4 worm cellular contexts compared by ENCODE assay signal in the genomic region with DNA sequence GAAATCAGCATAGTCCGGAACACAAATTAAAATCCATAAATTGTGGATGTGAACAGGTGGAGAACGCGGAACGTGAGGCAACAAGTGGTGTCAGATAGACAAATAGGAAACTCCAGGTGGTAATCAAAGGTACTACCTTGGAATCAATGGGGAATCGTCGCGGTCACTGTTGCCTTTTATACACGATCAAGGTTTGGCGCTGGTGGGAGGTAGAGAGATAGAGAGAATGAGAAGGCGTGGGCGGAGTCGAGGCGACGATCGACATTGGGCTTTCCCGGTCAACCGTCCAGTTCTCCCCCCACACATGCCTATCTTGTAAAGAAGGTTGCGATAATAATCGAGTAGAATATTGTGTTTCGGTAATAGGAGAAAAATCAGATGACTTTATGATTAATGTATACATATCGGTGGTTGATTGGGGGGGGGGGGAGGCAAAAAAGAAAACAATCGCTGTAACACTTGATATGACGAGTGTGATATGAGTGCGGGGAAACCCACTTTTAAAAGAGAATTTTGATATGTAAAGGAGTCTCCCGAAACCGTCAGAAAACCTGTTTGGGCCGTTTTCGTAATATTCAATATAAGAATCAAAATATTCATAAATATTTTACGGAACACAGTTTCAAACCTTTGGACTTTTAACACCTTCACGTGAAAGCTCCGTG.
TF ChIP-seq lines count a peak whose summit lies in the region.

Gene H40L08.8 (minus strand): TSS at position 37 of the 665 bp plus-strand sequence.
Gene H40L08.2 (minus strand): TSS at position 148 of the 665 bp plus-strand sequence.
Gene H40L08.7 (minus strand): TSS at position 148 of the 665 bp plus-strand sequence.

TF ChIP-seq in whole organism, L1 larva, 84 proteins besides CTCF, POLR2A, EP300 and RAD21 (continued from another document):
- TF ChIP-seq blmp-1 (tag; optimal IDR thresholded peaks at IDR 0.05; lab: Kevin White, UChicago) (peak; percentile 53), mdl-1 (tag; optimal IDR thresholded peaks at IDR 0.05; lab: Kevin White, UChicago) (peak in 1 of 2 experiments; percentile 41), nhr-19 (GFP tag; conservative IDR thresholded peaks at IDR 0.05; lab: Robert Waterston, UW) (peak; percentile 48), lsy-2 (tag; optimal IDR thresholded peaks at IDR 0.05; lab: Kevin White, UChicago) (peak in 1 of 2 experiments; percentile 11), nhr-47 (tag; optimal IDR thresholded peaks at IDR 0.05; lab: Kevin White, UChicago) (peak; percentile 16), C34B4.2 (tag; optimal IDR thresholded peaks at IDR 0.05; lab: Kevin White, UChicago) (no peak), nhr-90 (tag; optimal IDR thresholded peaks at IDR 0.05; lab: Kevin White, UChicago; ENCODE audit: poor library complexity) (peak; percentile 58), hlh-17 (GFP tag; optimal IDR thresholded peaks at IDR 0.05; lab: Kevin White, UChicago; ENCODE audit: borderline replicate concordance) (no peak), C04F5.9 (tag; optimal IDR thresholded peaks at IDR 0.05; lab: Kevin White, UChicago) (no peak), grh-1 (GFP tag; IDR thresholded peaks at IDR 0.05; lab: Robert Waterston, UW) (peak; percentile 33; the same call in 1 of the 2 replicates), fkh-8 (tag; optimal IDR thresholded peaks at IDR 0.05; lab: Kevin White, UChicago) (no peak), lin-14 (GFP tag; optimal IDR thresholded peaks at IDR 0.05; lab: Kevin White, UChicago) (peak; percentile 74), nhr-77 (tag; optimal IDR thresholded peaks at IDR 0.05; lab: Kevin White, UChicago) (no peak), lin-35 (GFP tag; optimal IDR thresholded peaks at IDR 0.05; lab: Kevin White, UChicago) (peak in 1 of 2 experiments; percentile 56), xbp-1 (tag; optimal IDR thresholded peaks at IDR 0.05; lab: Kevin White, UChicago) (no peak), unc-98 (GFP tag; IDR thresholded peaks at IDR 0.05; lab: Robert Waterston, UW) (no peak), lin-15B (tag; optimal IDR thresholded peaks at IDR 0.05; lab: Kevin White, UChicago) (no peak), nhr-85 (tag; lab: Kevin White, UChicago) (peak; percentile 90), swsn-7 (tag; optimal IDR thresholded peaks at IDR 0.05; lab: Kevin White, UChicago) (no peak)

TF ChIP-seq in whole organism, L2 larva, 48 proteins besides CTCF, POLR2A, EP300 and RAD21 (continued from another document):
- TF ChIP-seq peb-1 (tag; optimal IDR thresholded peaks at IDR 0.05; lab: Kevin White, UChicago) (no peak), mab-5 (tag; optimal IDR thresholded peaks at IDR 0.05; lab: Kevin White, UChicago) (no peak), ZK546.5 (tag; optimal IDR thresholded peaks at IDR 0.05; lab: Kevin White, UChicago) (no peak), elt-3 (tag; optimal IDR thresholded peaks at IDR 0.05; lab: Kevin White, UChicago) (no peak), R02D3.7 (tag; optimal IDR thresholded peaks at IDR 0.05; lab: Kevin White, UChicago) (no peak), egl-27 (tag; optimal IDR thresholded peaks at IDR 0.05; lab: Kevin White, UChicago) (no peak), lin-11 (tag; optimal IDR thresholded peaks at IDR 0.05; lab: Kevin White, UChicago) (no peak), ztf-11 (tag; optimal IDR thresholded peaks at IDR 0.05; lab: Kevin White, UChicago) (no peak), unc-55 (GFP tag; optimal IDR thresholded peaks at IDR 0.05; lab: Kevin White, UChicago) (no peak), ztf-4 (tag; optimal IDR thresholded peaks at IDR 0.05; lab: Kevin White, UChicago) (no peak), elt-1 (tag; optimal IDR thresholded peaks at IDR 0.05; lab: Kevin White, UChicago) (no peak), lsy-2 (tag; optimal IDR thresholded peaks at IDR 0.05; lab: Kevin White, UChicago) (peak in 1 of 2 experiments; percentile 4), snpc-4 (tag; optimal IDR thresholded peaks at IDR 0.05; lab: Kevin White, UChicago) (no peak), nhr-10 (tag; optimal IDR thresholded peaks at IDR 0.05; lab: Kevin White, UChicago) (no peak), crh-2 (tag; optimal IDR thresholded peaks at IDR 0.05; lab: Kevin White, UChicago) (no peak), ceh-16 (tag; optimal IDR thresholded peaks at IDR 0.05; lab: Kevin White, UChicago) (peak; percentile 48), aly-2 (tag; optimal IDR thresholded peaks at IDR 0.05; lab: Kevin White, UChicago) (no peak), nhr-77 (tag; optimal IDR thresholded peaks at IDR 0.05; lab: Kevin White, UChicago) (no peak), ztf-1 (GFP tag; conservative IDR thresholded peaks at IDR 0.05; lab: Robert Waterston, UW) (no peak), nhr-25 (tag; optimal IDR thresholded peaks at IDR 0.05; lab: Kevin White, UChicago) (peak; percentile 79), nhr-129 (tag; optimal IDR thresholded peaks at IDR 0.05; lab: Kevin White, UChicago) (peak; percentile 19), sma-9 (GFP tag; optimal IDR thresholded peaks at IDR 0.05; lab: Kevin White, UChicago) (peak; percentile 81), sma-9 (tag; optimal IDR thresholded peaks at IDR 0.05; lab: Kevin White, UChicago) (no peak), sma-3 (GFP tag; optimal IDR thresholded peaks at IDR 0.05; lab: Kevin White, UChicago) (peak; percentile 57), blmp-1 (tag; optimal IDR thresholded peaks at IDR 0.05; lab: Kevin White, UChicago; ENCODE audit: insufficient read depth) (peak; percentile 67), mdl-1 (tag; optimal IDR thresholded peaks at IDR 0.05; lab: Kevin White, UChicago) (no peak), unc-39 (tag; optimal IDR thresholded peaks at IDR 0.05; lab: Kevin White, UChicago) (no peak), C34F6.9 (tag; optimal IDR thresholded peaks at IDR 0.05; lab: Kevin White, UChicago) (no peak)

TF ChIP-seq in whole organism, L3 larva, 47 proteins besides CTCF, POLR2A, EP300 and RAD21 (continued from another document):
- TF ChIP-seq ama-1 (optimal IDR thresholded peaks at IDR 0.05; lab: Kevin White, UChicago) (peak; percentile 90), ceh-9 (tag; optimal IDR thresholded peaks at IDR 0.05; lab: Kevin White, UChicago) (no peak), nhr-43 (tag; optimal IDR thresholded peaks at IDR 0.05; lab: Kevin White, UChicago; ENCODE audit: poor library complexity, severe bottlenecking) (peak; percentile 61)

TF ChIP-seq in whole organism, L4 larva, 104 proteins besides CTCF, POLR2A, EP300 and RAD21 (continued from another document):
- TF ChIP-seq dpl-1 (GFP tag; optimal IDR thresholded peaks at IDR 0.05; lab: Kevin White, UChicago) (no peak), lin-39 (tag; optimal IDR thresholded peaks at IDR 0.05; lab: Kevin White, UChicago) (no peak), unc-39 (tag; optimal IDR thresholded peaks at IDR 0.05; lab: Kevin White, UChicago) (no peak), nhr-48 (tag; optimal IDR thresholded peaks at IDR 0.05; lab: Kevin White, UChicago) (peak; percentile 63), unc-62 (GFP tag; optimal IDR thresholded peaks at IDR 0.05 in 1 of 2; lab: Kevin White, UChicago) (peak in 1 of 2 experiments; percentile 72), unc-62 (tag; optimal IDR thresholded peaks at IDR 0.05; lab: Kevin White, UChicago) (no peak)
TF ChIP-seq in whole organism, L4 larva: peak in this region for 10.
